Fruit fly (Drosophila melanogaster) whole organism, pupa: ENCODE results near the gene CG14302.

ENCODE experiments used
- CG10348 ChIP-seq: fragments of 200-800 bp; sonication (Bioruptor generic); IDR thresholded peaks from 2 replicates; pipeline ENCODE4 v1.3.6; 2022; ENCODE audit warnings: missing biosample characterization, missing genetic modification characterization
- CG13204 ChIP-seq: fragments of 200-800 bp; sonication (Bioruptor generic); optimal IDR thresholded peaks from 2 replicates; lab custom pipeline; 2018; ENCODE audit warnings: missing biosample characterization, mild to moderate bottlenecking, missing genetic modification characterization, moderate library complexity
- CG14655 ChIP-seq: fragments of 200-800 bp; sonication (Bioruptor generic); optimal IDR thresholded peaks from 3 replicates; lab custom pipeline; 2017; ENCODE audit warnings: mild to moderate bottlenecking, missing biosample characterization, missing genetic modification reagents, missing genetic modification characterization
- CG15710 ChIP-seq: fragments of 200-800 bp; sonication (Bioruptor generic); optimal IDR thresholded peaks from 2 replicates; lab custom pipeline; 2018; ENCODE audit warnings: missing biosample characterization, mild to moderate bottlenecking, missing genetic modification characterization, moderate library complexity
- CG4496 ChIP-seq: fragments of 200-800 bp; sonication (Bioruptor generic); IDR thresholded peaks from 3 replicates; pipeline ENCODE4 v1.3.6; 2022; ENCODE audit warnings: missing biosample characterization, missing genetic modification characterization
- CG8159 ChIP-seq: fragments of 200-800 bp; sonication (Bioruptor generic); optimal IDR thresholded peaks from 3 replicates; lab custom pipeline; 2018; ENCODE audit warnings: missing biosample characterization, mild to moderate bottlenecking, missing genetic modification characterization, moderate library complexity
- CG8301 ChIP-seq: fragments of 200-800 bp; sonication (Bioruptor generic); optimal IDR thresholded peaks from 2 replicates; lab custom pipeline; 2018; ENCODE audit warnings: missing biosample characterization, mild to moderate bottlenecking, missing genetic modification characterization
- CG9948 ChIP-seq: fragments of 200-800 bp; sonication (Bioruptor generic); optimal IDR thresholded peaks from 2 replicates; lab custom pipeline; 2018; ENCODE audit warnings: missing biosample characterization, mild to moderate bottlenecking, missing genetic modification characterization, moderate library complexity
- EcR ChIP-seq: fragments of 200-800 bp; sonication (Bioruptor generic); optimal IDR thresholded peaks from 3 replicates; lab custom pipeline; 2019; ENCODE audit warnings: missing biosample characterization, missing genetic modification characterization, mild to moderate bottlenecking, moderate library complexity, missing genetic modification reagents
- Ets98B ChIP-seq: fragments of 200-800 bp; sonication (Bioruptor generic); IDR thresholded peaks from 2 replicates; pipeline ENCODE4 v1.3.6; 2022; ENCODE audit warnings: missing biosample characterization, missing genetic modification characterization
- Pif1A ChIP-seq: fragments of 200-800 bp; sonication (Bioruptor generic); optimal IDR thresholded peaks from 3 replicates; lab custom pipeline; 2016; ENCODE audit warnings: missing biosample characterization, missing genetic modification characterization
- Snoo ChIP-seq: fragments of 200-800 bp; sonication (Bioruptor generic); optimal IDR thresholded peaks from 3 replicates; lab custom pipeline; 2017; ENCODE audit warnings: missing biosample characterization, mild to moderate bottlenecking, missing genetic modification characterization, inconsistent platforms
- fd96Ca ChIP-seq: fragments of 200-800 bp; sonication (Bioruptor generic); IDR thresholded peaks from 3 replicates; pipeline ENCODE4 v1.3.6; 2022; ENCODE audit warnings: missing biosample characterization, missing genetic modification characterization
- rn ChIP-seq: fragments of 200-800 bp; sonication (Bioruptor generic); IDR thresholded peaks from 2 replicates; pipeline ENCODE4 v1.3.6; 2022; ENCODE audit warnings: missing biosample characterization, missing genetic modification characterization

dm6 chr3R:18758548-18759257 is 26.2 kb downstream of the CG14302 start, which contains the start of gene Epg5:
- TF ChIP-seq CG4496: peak; percentile 71; the same call in 2 of the 3 replicates
- TF ChIP-seq CG14655 (GFP tag; lab: Kevin White, UChicago): no peak
- TF ChIP-seq Pif1A (GFP tag; lab: Kevin White, UChicago): no peak
- TF ChIP-seq CG15710: peak; percentile 65
- no peak; the same call in 1 of the 2 replicates for TF ChIP-seq Ets98B
- no peak for TF ChIP-seq CG9948
- TF ChIP-seq EcR (GFP tag; lab: Kevin White, UChicago): no peak
- TF ChIP-seq CG10348 (GFP tag; lab: Robert Waterston, UW): no peak
- peak; percentile 74; the same call in 2 of the 3 replicates for TF ChIP-seq fd96Ca (GFP tag; lab: Robert Waterston, UW)
- no peak for TF ChIP-seq CG13204
- TF ChIP-seq Snoo: peak; percentile 20
- TF ChIP-seq CG8159: no peak
- no peak for TF ChIP-seq CG8301
- TF ChIP-seq rn (GFP tag; lab: Robert Waterston, UW): peak; percentile 50
